Worm (Caenorhabditis elegans) whole organism, young adult: ENCODE results near the gene T06E4.5.

ENCODE experiments used
- attf-3 ChIP-seq: fragments of 200-800 bp; sonication (Bioruptor generic); conservative IDR thresholded peaks from 2 replicates; pipeline ENCODE4 v1.3.6; 2022; ENCODE audit warnings: missing genetic modification reagents, missing genetic modification characterization, missing compliant biosample characterization
- cebp-1 ChIP-seq, 2 experiments: fragments of 200-800 bp in 1 of 2; sonication (Bioruptor generic) in 1 of 2; sonication (generic microtip) in 1 of 2; IDR thresholded peaks in 1 of 2; optimal IDR thresholded peaks in 1 of 2; 2 replicates each; pipeline versions ENCODE4 v1.3.6 to Lab custom; 2017 to 2022; ENCODE audit warnings: missing compliant biosample characterization in 2 of 2, missing genetic modification characterization in 2 of 2, mild to moderate bottlenecking in 1 of 2, missing genetic modification reagents in 1 of 2, moderate library complexity in 1 of 2
- chd-7 ChIP-seq: sonication (generic microtip); optimal IDR thresholded peaks from 2 replicates; lab custom pipeline; 2016; ENCODE audit warnings: mild to moderate bottlenecking, missing genetic modification characterization, moderate library complexity, missing compliant biosample characterization
- egrh-3 ChIP-seq: fragments of 200-800 bp; sonication (Bioruptor generic); IDR thresholded peaks from 2 replicates; pipeline ENCODE4 v1.3.6; 2022; ENCODE audit warnings: missing genetic modification reagents, missing genetic modification characterization, missing compliant biosample characterization
- ets-4 ChIP-seq: fragments of 200-800 bp; sonication (Bioruptor generic); optimal IDR thresholded peaks from 2 replicates; lab custom pipeline; 2018; ENCODE audit warnings: mild to moderate bottlenecking, missing genetic modification characterization, missing compliant biosample characterization
- pha-4 ChIP-seq: fragments of 150-350 bp; sonication (generic microtip); optimal IDR thresholded peaks from 2 replicates; lab custom pipeline; 2014; ENCODE audit warnings: missing biosample characterization, missing genetic modification reagents, missing genetic modification characterization

DNA sequence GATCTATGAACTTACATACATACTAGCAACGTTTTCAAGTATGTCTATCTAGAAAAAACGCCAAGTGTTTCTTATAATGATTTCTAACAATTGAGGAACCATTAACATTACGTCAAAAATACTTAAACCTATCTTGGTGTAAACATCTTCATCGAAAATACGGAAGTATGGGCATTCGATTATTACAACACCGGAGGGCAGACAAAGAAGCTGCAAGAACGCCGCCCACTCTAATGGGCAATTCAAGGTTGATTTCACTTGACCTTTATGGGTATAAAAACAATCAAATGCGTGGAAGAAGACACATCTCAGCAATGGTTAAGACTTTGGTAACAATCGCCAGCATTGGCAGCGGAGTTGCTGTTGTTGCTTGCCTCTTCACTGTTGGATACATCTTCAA lies 1.4 kb upstream of the T06E4.5 start, which contains the start of gene col-146:
- TF ChIP-seq attf-3 (GFP tag; lab: Robert Waterston, UW) (no peak), pha-4 (no peak), egrh-3 (no peak), chd-7 (no peak), cebp-1 (GFP tag; IDR thresholded peaks at IDR 0.05; lab: Robert Waterston, UW) (no peak), cebp-1 (tag; optimal IDR thresholded peaks at IDR 0.05; lab: Kevin White, UChicago) (no peak), ets-4 (GFP tag; lab: Kevin White, UChicago) (no peak)
